Worm (Caenorhabditis elegans): Measurements from ENCODE around the gene K03B4.2.

K03B4.2 gene

DNA sequence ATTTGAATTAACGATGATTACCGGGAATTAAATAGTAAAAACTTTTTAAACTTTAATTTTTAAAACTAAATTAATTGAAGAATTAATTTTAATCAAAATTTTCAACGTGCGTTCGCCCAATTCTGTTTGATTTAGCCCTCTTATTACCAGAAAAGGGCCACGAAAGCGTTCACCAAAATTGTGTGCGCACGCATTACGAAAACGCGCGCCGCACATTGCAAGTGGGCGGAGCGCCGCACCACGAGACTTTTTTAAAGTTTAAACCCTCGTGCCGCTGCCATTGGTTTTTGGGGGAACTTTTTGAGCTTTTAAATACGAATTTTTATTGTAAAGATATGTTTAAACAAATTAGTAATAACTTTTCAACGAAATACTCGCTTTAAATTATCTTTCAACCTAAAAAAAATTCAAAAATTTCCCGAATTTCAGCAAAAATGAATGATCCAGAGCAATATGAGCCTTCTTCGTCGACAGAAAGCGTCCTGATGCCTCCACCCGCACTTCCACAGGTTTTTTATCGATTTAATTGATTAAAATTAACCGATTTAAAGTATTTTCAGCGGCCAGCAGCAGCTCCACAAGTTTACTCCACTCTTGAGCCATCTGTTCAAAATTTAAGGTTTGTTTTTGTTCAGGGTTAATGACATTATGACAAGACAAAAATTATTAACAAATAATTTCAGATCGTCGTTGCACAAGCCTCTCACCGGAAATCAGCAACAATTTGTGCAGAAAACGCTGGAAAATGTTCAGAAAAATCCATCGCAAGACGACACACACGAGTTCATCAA, 919 bp upstream of the K03B4.2 start, which contains the start of gene taf-10:
Gene taf-10 (plus strand): TSS at position 424 of the 791 bp plus-strand sequence.
- TF ChIP-seq F13C5.2 (tag; optimal IDR thresholded peaks at IDR 0.05) (peak; percentile 54), tra-4 (tag; optimal IDR thresholded peaks at IDR 0.05) (no peak)

- TF ChIP-seq ets-7 (tag; optimal IDR thresholded peaks at IDR 0.05) (no peak), B0310.2 (tag; optimal IDR thresholded peaks at IDR 0.05) (no peak), scrt-1 (GFP tag; IDR thresholded peaks at IDR 0.05) (no peak), ceh-13 (GFP tag; optimal IDR thresholded peaks at IDR 0.05) (no peak), hmbx-1 (tag; optimal IDR thresholded peaks at IDR 0.05) (no peak), flt-1 (GFP tag; IDR thresholded peaks at IDR 0.05) (no peak), F13C5.2 (tag; optimal IDR thresholded peaks at IDR 0.05) (no peak), sea-1 (GFP tag; conservative IDR thresholded peaks at IDR 0.05) (no peak), ceh-36 (tag; optimal IDR thresholded peaks at IDR 0.05) (no peak), hmg-4 (GFP tag; optimal IDR thresholded peaks at IDR 0.05) (no peak), tbx-11 (GFP tag; IDR thresholded peaks at IDR 0.05) (no peak), tbx-37 (GFP tag; conservative IDR thresholded peaks at IDR 0.05) (no peak), aly-1 (tag; optimal IDR thresholded peaks at IDR 0.05) (no peak), ama-1 (optimal IDR thresholded peaks at IDR 0.05) (no peak), pes-1 (GFP tag; IDR thresholded peaks at IDR 0.05) (no peak), tra-4 (tag; optimal IDR thresholded peaks at IDR 0.05) (no peak), hnd-1 (tag; optimal IDR thresholded peaks at IDR 0.05) (no peak)
These were observed 1.4 kb downstream of the K03B4.2 start, which contains the start of gene K03B4.1 for ce11 chrV:4689234-4689633. TSS of gene K03B4.1 (plus strand) at chrV:4689330.

ce11 chrV:4691657-4692056, 3.9 kb downstream of the K03B4.2 start:
- no peak for TF ChIP-seq tra-4 (tag; optimal IDR thresholded peaks at IDR 0.05)
- no peak for TF ChIP-seq ama-1 (optimal IDR thresholded peaks at IDR 0.05)
- no peak for TF ChIP-seq tbx-11 (GFP tag; IDR thresholded peaks at IDR 0.05)
- TF ChIP-seq sea-1 (GFP tag; conservative IDR thresholded peaks at IDR 0.05), result no peak
- no peak for TF ChIP-seq tbx-37 (GFP tag; conservative IDR thresholded peaks at IDR 0.05)
- TF ChIP-seq ceh-13 (GFP tag; optimal IDR thresholded peaks at IDR 0.05), result no peak
- TF ChIP-seq ets-7 (tag; optimal IDR thresholded peaks at IDR 0.05), result no peak
- TF ChIP-seq ceh-36 (tag; optimal IDR thresholded peaks at IDR 0.05), result no peak
- TF ChIP-seq flt-1 (GFP tag; IDR thresholded peaks at IDR 0.05), result no peak
- TF ChIP-seq scrt-1 (GFP tag; IDR thresholded peaks at IDR 0.05), result no peak
- TF ChIP-seq pes-1 (GFP tag; IDR thresholded peaks at IDR 0.05), result no peak

ce11 chrV:4692382-4693281, 4.8 kb downstream of the K03B4.2 start, which contains the start of gene cpg-8:
TSS of gene cpg-8 (minus strand) at chrV:4692432.
- TF ChIP-seq flt-1 (GFP tag; IDR thresholded peaks at IDR 0.05), result no peak
- no peak for TF ChIP-seq tbx-11 (GFP tag; IDR thresholded peaks at IDR 0.05)
- TF ChIP-seq scrt-1 (GFP tag; IDR thresholded peaks at IDR 0.05), result no peak
- TF ChIP-seq ets-7 (tag; optimal IDR thresholded peaks at IDR 0.05), result no peak
- no peak for TF ChIP-seq aly-1 (tag; optimal IDR thresholded peaks at IDR 0.05)
- TF ChIP-seq ceh-36 (tag; optimal IDR thresholded peaks at IDR 0.05), result no peak
- no peak for TF ChIP-seq hmg-4 (GFP tag; optimal IDR thresholded peaks at IDR 0.05)
- no peak for TF ChIP-seq sea-1 (GFP tag; conservative IDR thresholded peaks at IDR 0.05)
- no peak for TF ChIP-seq B0310.2 (tag; optimal IDR thresholded peaks at IDR 0.05)

ce11 chrV:4693282-4693588, 5.4 kb downstream of the K03B4.2 start:
- TF ChIP-seq ama-1 (optimal IDR thresholded peaks at IDR 0.05), result no peak
- no peak for TF ChIP-seq hnd-1 (tag; optimal IDR thresholded peaks at IDR 0.05)

DNA sequence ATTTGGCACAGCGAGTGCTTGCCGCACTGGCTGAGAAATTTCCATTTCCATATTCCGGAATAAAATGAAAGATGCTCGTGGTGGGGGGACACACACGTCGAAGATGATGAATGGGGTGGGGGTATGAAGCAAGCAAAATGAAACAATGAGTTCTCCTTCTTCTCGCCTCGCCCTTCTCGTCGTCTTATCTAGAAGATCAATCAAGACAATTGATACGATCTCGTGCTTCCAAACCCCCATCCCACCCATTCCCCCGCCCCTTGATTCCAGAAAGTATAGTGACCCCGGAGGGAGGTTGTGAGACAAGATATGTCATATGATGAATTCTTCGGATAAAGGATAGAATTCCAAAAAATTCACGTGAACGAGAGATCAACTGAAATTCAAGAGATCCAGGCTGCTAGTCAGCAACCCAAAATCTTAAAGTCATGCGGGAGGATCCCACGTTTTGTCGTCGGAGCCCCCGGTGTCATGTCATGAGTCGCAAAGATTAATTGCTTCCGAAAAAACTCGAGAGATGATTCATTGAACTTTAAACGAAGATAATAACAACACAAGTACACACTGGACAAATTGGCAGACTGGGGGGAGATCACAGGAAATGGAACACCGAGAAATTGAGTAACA, 6.8 kb downstream of the K03B4.2 start:
- TF ChIP-seq F13C5.2 (tag; optimal IDR thresholded peaks at IDR 0.05), result no peak
- no peak for TF ChIP-seq hmbx-1 (tag; optimal IDR thresholded peaks at IDR 0.05)
- TF ChIP-seq hnd-1 (tag; optimal IDR thresholded peaks at IDR 0.05), result no peak
- TF ChIP-seq flt-1 (GFP tag; IDR thresholded peaks at IDR 0.05), result no peak
- TF ChIP-seq aly-1 (tag; optimal IDR thresholded peaks at IDR 0.05), result no peak
- no peak for TF ChIP-seq sea-1 (GFP tag; conservative IDR thresholded peaks at IDR 0.05)
- no peak for TF ChIP-seq tbx-37 (GFP tag; conservative IDR thresholded peaks at IDR 0.05)
- no peak for TF ChIP-seq ets-7 (tag; optimal IDR thresholded peaks at IDR 0.05)
- no peak for TF ChIP-seq ama-1 (optimal IDR thresholded peaks at IDR 0.05)
- TF ChIP-seq tra-4 (tag; optimal IDR thresholded peaks at IDR 0.05), result no peak
- TF ChIP-seq ceh-36 (tag; optimal IDR thresholded peaks at IDR 0.05), result no peak
- no peak for TF ChIP-seq scrt-1 (GFP tag; IDR thresholded peaks at IDR 0.05)
- TF ChIP-seq hmg-4 (GFP tag; optimal IDR thresholded peaks at IDR 0.05), result no peak
- no peak for TF ChIP-seq ceh-13 (GFP tag; optimal IDR thresholded peaks at IDR 0.05)
- TF ChIP-seq tbx-11 (GFP tag; IDR thresholded peaks at IDR 0.05), result no peak

- TF ChIP-seq tbx-11 (GFP tag; IDR thresholded peaks at IDR 0.05), result no peak
- no peak for TF ChIP-seq aly-1 (tag; optimal IDR thresholded peaks at IDR 0.05)
- TF ChIP-seq hnd-1 (tag; optimal IDR thresholded peaks at IDR 0.05), result no peak
- no peak for TF ChIP-seq hmbx-1 (tag; optimal IDR thresholded peaks at IDR 0.05)
- TF ChIP-seq ama-1 (optimal IDR thresholded peaks at IDR 0.05), result no peak
- no peak for TF ChIP-seq sea-1 (GFP tag; conservative IDR thresholded peaks at IDR 0.05)
- no peak for TF ChIP-seq B0310.2 (tag; optimal IDR thresholded peaks at IDR 0.05)
- no peak for TF ChIP-seq ets-7 (tag; optimal IDR thresholded peaks at IDR 0.05)
- TF ChIP-seq ceh-13 (GFP tag; optimal IDR thresholded peaks at IDR 0.05), result no peak
- TF ChIP-seq F13C5.2 (tag; optimal IDR thresholded peaks at IDR 0.05), result no peak
- TF ChIP-seq pes-1 (GFP tag; IDR thresholded peaks at IDR 0.05), result no peak
- TF ChIP-seq tbx-37 (GFP tag; conservative IDR thresholded peaks at IDR 0.05), result no peak
- no peak for TF ChIP-seq flt-1 (GFP tag; IDR thresholded peaks at IDR 0.05)
- TF ChIP-seq hmg-4 (GFP tag; optimal IDR thresholded peaks at IDR 0.05), result no peak
- no peak for TF ChIP-seq ceh-36 (tag; optimal IDR thresholded peaks at IDR 0.05)
- TF ChIP-seq tra-4 (tag; optimal IDR thresholded peaks at IDR 0.05), result no peak
- no peak for TF ChIP-seq scrt-1 (GFP tag; IDR thresholded peaks at IDR 0.05)
These were observed 10.9 kb downstream of the K03B4.2 start for ce11 chrV:4698675-4699074.

All from whole organism, early embryonic.